Worm (Caenorhabditis elegans): ENCODE results near the gene Y71H2B.4.

ce11 chrIII:2641659-2642058 lies 22.9 kb downstream of the Y71H2B.4 start:
- TF ChIP-seq jun-1 (tag; optimal IDR thresholded peaks at IDR 0.05) (no peak), nhr-28 (tag; optimal IDR thresholded peaks at IDR 0.05) (no peak), ztf-11 (tag; optimal IDR thresholded peaks at IDR 0.05) (no peak), snpc-4 (tag; optimal IDR thresholded peaks at IDR 0.05) (no peak), unc-130 (tag; optimal IDR thresholded peaks at IDR 0.05) (no peak), tlp-1 (tag; optimal IDR thresholded peaks at IDR 0.05) (no peak), sptf-1 (tag; optimal IDR thresholded peaks at IDR 0.05) (no peak), aly-2 (tag; optimal IDR thresholded peaks at IDR 0.05) (no peak), C34B4.2 (tag; optimal IDR thresholded peaks at IDR 0.05) (no peak), lin-15B (tag; optimal IDR thresholded peaks at IDR 0.05) (no peak), rnt-1 (tag; optimal IDR thresholded peaks at IDR 0.05) (no peak), egl-27 (tag; optimal IDR thresholded peaks at IDR 0.05) (no peak), blmp-1 (tag; optimal IDR thresholded peaks at IDR 0.05) (no peak)

All from whole organism, L1 larva.